Worm (Caenorhabditis elegans): ENCODE measurements around the gene T07F10.3.
"Not testable (repeated sequence)": the region's sequence is repeated elsewhere in the genome, so short reads cannot be mapped to it uniquely, and the experiment has no call there.

DNA sequence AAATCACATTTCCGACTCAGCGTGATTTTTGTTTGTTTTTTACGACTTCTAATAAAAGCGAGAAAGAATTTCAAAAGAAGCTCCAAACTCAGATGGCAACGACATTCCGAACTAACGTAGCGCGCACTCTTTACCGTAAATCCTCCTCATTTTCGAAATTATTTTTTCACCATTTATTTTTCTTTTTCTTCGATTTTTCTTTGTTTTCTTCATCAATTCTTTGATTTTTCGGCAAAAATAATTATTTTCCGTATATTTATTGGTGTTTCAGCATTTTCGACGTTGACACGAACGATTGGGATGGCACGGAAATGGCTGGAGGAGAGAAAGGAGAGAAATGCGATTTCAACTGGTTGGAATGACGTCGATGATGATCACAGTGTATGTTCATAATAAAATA lies 4.2 kb downstream of the T07F10.3 start, which contains the start of gene T07F10.5:
- TF ChIP-seq him-1, dao-5 (tag; optimal IDR thresholded peaks at IDR 0.05): not testable (repeated sequence)
